Worm (Caenorhabditis elegans): ENCODE measurements around the gene cpsf-3.

cpsf-3 gene

ce11 chrIV:13314181-13314580 lies 31.5 kb upstream of the cpsf-3 start (continued):
- TF ChIP-seq F52B5.7 (tag; optimal IDR thresholded peaks at IDR 0.05) (no peak), F57C9.4 (tag; optimal IDR thresholded peaks at IDR 0.05) (no peak), egrh-3 (GFP tag; IDR thresholded peaks at IDR 0.05) (no peak), ceh-40 (GFP tag; IDR thresholded peaks at IDR 0.05) (no peak), mxl-1 (tag; optimal IDR thresholded peaks at IDR 0.05) (no peak), cebp-1 (GFP tag; IDR thresholded peaks at IDR 0.05) (no peak), cebp-1 (tag; optimal IDR thresholded peaks at IDR 0.05) (peak; percentile 37), mcd-1 (GFP tag; IDR thresholded peaks at IDR 0.05) (no peak), mes-4 (tag; optimal IDR thresholded peaks at IDR 0.05) (no peak), nhr-179 (tag; optimal IDR thresholded peaks at IDR 0.05) (no peak), K11D2.4 (GFP tag; IDR thresholded peaks at IDR 0.05) (no peak), cebp-2 (GFP tag; IDR thresholded peaks at IDR 0.05) (0 out of 2 replicates have a peak, but pooled peaks have one; percentile 71), ceh-79 (tag; optimal IDR thresholded peaks at IDR 0.05) (no peak), let-607 (tag; optimal IDR thresholded peaks at IDR 0.05) (peak in 1 of 2 experiments; percentile 8), F37B4.10 (GFP tag; IDR thresholded peaks at IDR 0.05) (no peak), mel-28 (tag; optimal IDR thresholded peaks at IDR 0.05; ENCODE audit: borderline replicate concordance) (no peak), F22D6.2 (tag; optimal IDR thresholded peaks at IDR 0.05) (no peak), unc-130 (GFP tag; optimal IDR thresholded peaks at IDR 0.05) (no peak), B0019.2 (GFP tag; conservative IDR thresholded peaks at IDR 0.05) (no peak), T07F8.4 (tag; optimal IDR thresholded peaks at IDR 0.05) (no peak), ceh-58 (GFP tag; IDR thresholded peaks at IDR 0.05) (no peak), ztf-6 (GFP tag; IDR thresholded peaks at IDR 0.05) (no peak), rpc-1 (optimal IDR thresholded peaks at IDR 0.05) (no peak), rpc-1 (tag; optimal IDR thresholded peaks at IDR 0.05) (no peak), madf-8 (GFP tag; conservative IDR thresholded peaks at IDR 0.05) (no peak), attf-5 (GFP tag; optimal IDR thresholded peaks at IDR 0.05) (no peak), ceh-100 (GFP tag; IDR thresholded peaks at IDR 0.05) (no peak), madf-6 (GFP tag; IDR thresholded peaks at IDR 0.05) (no peak), bed-2 (GFP tag; IDR thresholded peaks at IDR 0.05) (no peak), xnd-1 (tag; optimal IDR thresholded peaks at IDR 0.05) (no peak), zfh-2 (GFP tag; conservative IDR thresholded peaks at IDR 0.05) (no peak)

ce11 chrIV:13313156-13313555 lies 30.5 kb upstream of the cpsf-3 start:
- TF ChIP-seq ceh-27 (GFP tag; optimal IDR thresholded peaks at IDR 0.05) = no peak
- 0 out of 2 replicates have a peak, but pooled peaks have one; percentile 23 for TF ChIP-seq B0336.3 (GFP tag; IDR thresholded peaks at IDR 0.05)
- no peak for TF ChIP-seq athp-1 (tag; optimal IDR thresholded peaks at IDR 0.05)
- TF ChIP-seq B0261.1 (tag; optimal IDR thresholded peaks at IDR 0.05) = no peak
- no peak for TF ChIP-seq let-526 (GFP tag; IDR thresholded peaks at IDR 0.05)
- TF ChIP-seq nhr-80 (tag; optimal IDR thresholded peaks at IDR 0.05) = peak; percentile 72
- TF ChIP-seq snpc-4 (GFP tag; optimal IDR thresholded peaks at IDR 0.05) = no peak
- no peak for TF ChIP-seq snpc-4 (tag; optimal IDR thresholded peaks at IDR 0.05)
- peak; percentile 1 for TF ChIP-seq lin-40 (tag; optimal IDR thresholded peaks at IDR 0.05)
- no peak for TF ChIP-seq F33H1.4 (GFP tag; IDR thresholded peaks at IDR 0.05)
- TF ChIP-seq madf-8 (GFP tag; conservative IDR thresholded peaks at IDR 0.05) = no peak
- TF ChIP-seq dox-1 (GFP tag; IDR thresholded peaks at IDR 0.05) = peak; percentile 32; the same call in 1 of the 2 replicates
- no peak for TF ChIP-seq mxl-1 (tag; optimal IDR thresholded peaks at IDR 0.05)
- no peak for TF ChIP-seq gei-17 (GFP tag; optimal IDR thresholded peaks at IDR 0.05)
- TF ChIP-seq ceh-58 (GFP tag; IDR thresholded peaks at IDR 0.05) = no peak
- no peak for TF ChIP-seq aptf-2 (GFP tag; conservative IDR thresholded peaks at IDR 0.05)
- peak; percentile 48; the same call in 1 of the 2 replicates for TF ChIP-seq zfh-2 (GFP tag; conservative IDR thresholded peaks at IDR 0.05)
- no peak for TF ChIP-seq F55B11.4 (tag; optimal IDR thresholded peaks at IDR 0.05; ENCODE audit: borderline replicate concordance, insufficient read depth)
- TF ChIP-seq nfya-1 (tag; optimal IDR thresholded peaks at IDR 0.05; ENCODE audit: borderline replicate concordance, insufficient read depth) = no peak
- TF ChIP-seq ceh-91 (GFP tag; IDR thresholded peaks at IDR 0.05) = no peak
- TF ChIP-seq madf-6 (GFP tag; IDR thresholded peaks at IDR 0.05) = no peak
- no peak for TF ChIP-seq F57A8.1 (GFP tag; optimal IDR thresholded peaks at IDR 0.05)
- TF ChIP-seq nhr-120 (GFP tag; IDR thresholded peaks at IDR 0.05) = no peak
- TF ChIP-seq lin-26 (GFP tag; IDR thresholded peaks at IDR 0.05) = 0 out of 2 replicates have a peak, but pooled peaks have one; percentile 64
- TF ChIP-seq akir-1 (GFP tag; optimal IDR thresholded peaks at IDR 0.05) = no peak
